Worm (Caenorhabditis elegans) whole organism, L4 larva: Measurements from ENCODE around the gene molo-1.

ENCODE experiments used
- F10B5.3 ChIP-seq: sonication (generic microtip); optimal IDR thresholded peaks from 2 replicates; lab custom pipeline; 2016; ENCODE audit warnings: mild to moderate bottlenecking, missing genetic modification characterization, missing compliant biosample characterization
- F44E2.7 ChIP-seq: fragments of 200-800 bp; sonication (Bioruptor generic); IDR thresholded peaks from 2 replicates; pipeline ENCODE4 v2.1.2; 2022; ENCODE audit warnings: missing genetic modification characterization, missing compliant biosample characterization
- T26A8.4 ChIP-seq: fragments of 200-800 bp; sonication (Bioruptor generic); IDR thresholded peaks from 2 replicates; pipeline ENCODE4 v1.3.6; 2022; ENCODE audit warnings: missing genetic modification characterization, missing compliant biosample characterization
- Y5F2A.4 ChIP-seq: fragments of 200-800 bp; sonication (Bioruptor generic); optimal IDR thresholded peaks from 2 replicates; lab custom pipeline; 2018; ENCODE audit warnings: mild to moderate bottlenecking, missing genetic modification characterization, missing compliant biosample characterization
- aha-1 ChIP-seq: fragments of 150-350 bp; peaks from one replicate; lab custom pipeline; 2014; ENCODE audit warnings: missing biosample characterization, missing genetic modification characterization
- arid-1 ChIP-seq: fragments of 200-800 bp; sonication (Bioruptor generic); conservative IDR thresholded peaks from 2 replicates; pipeline ENCODE4 v1.3.6; 2022; ENCODE audit warnings: missing genetic modification reagents, missing genetic modification characterization, missing compliant biosample characterization
- ceh-20 ChIP-seq: fragments of 200-800 bp; sonication (Bioruptor generic); IDR thresholded peaks from 2 replicates; pipeline ENCODE4 v1.3.6; 2022; ENCODE audit warnings: missing genetic modification reagents, missing genetic modification characterization, missing compliant biosample characterization
- ceh-28 ChIP-seq: fragments of 150-350 bp; optimal IDR thresholded peaks from 2 replicates; lab custom pipeline; 2014; ENCODE audit warnings: missing biosample characterization, missing genetic modification reagents, missing genetic modification characterization
- daf-12 ChIP-seq: fragments of 150-350 bp; optimal IDR thresholded peaks from 2 replicates; lab custom pipeline; 2014; ENCODE audit warnings: missing biosample characterization, missing genetic modification reagents, missing genetic modification characterization
- daf-16 ChIP-seq, 3 experiments: sonication (generic microtip); optimal IDR thresholded peaks; 2 replicates each; lab custom pipeline; 2016 to 2017; ENCODE audit warnings: missing genetic modification characterization in 3 of 3, missing genetic modification reagents in 3 of 3, mild to moderate bottlenecking in 2 of 3, missing compliant biosample characterization in 2 of 3, missing biosample characterization in 1 of 3, moderate library complexity in 1 of 3
- daf-19 ChIP-seq: fragments of 200-800 bp; sonication (Bioruptor generic); conservative IDR thresholded peaks from 2 replicates; pipeline ENCODE4 v1.3.6; 2022; ENCODE audit warnings: missing genetic modification characterization, missing compliant biosample characterization
- dmd-6 ChIP-seq: fragments of 200-800 bp; sonication (Bioruptor generic); IDR thresholded peaks from 2 replicates; pipeline ENCODE4 v1.3.6; 2022; ENCODE audit warnings: missing genetic modification reagents, missing genetic modification characterization, missing compliant biosample characterization
- dve-1 ChIP-seq: sonication (generic microtip); optimal IDR thresholded peaks from 2 replicates; lab custom pipeline; 2017; ENCODE audit warnings: antibody characterized with exemption, mild to moderate bottlenecking, missing genetic modification characterization, missing compliant biosample characterization; ENCODE audit not compliant: insufficient read depth
- egl-27 ChIP-seq: sonication (generic microtip); optimal IDR thresholded peaks from 3 replicates; lab custom pipeline; 2017; ENCODE audit warnings: missing biosample characterization, missing genetic modification reagents, missing genetic modification characterization
- egl-43 ChIP-seq: fragments of 200-800 bp; sonication (Bioruptor generic); IDR thresholded peaks from 2 replicates; pipeline ENCODE4 v1.3.6; 2022; ENCODE audit warnings: missing genetic modification reagents, missing genetic modification characterization, missing compliant biosample characterization
- fos-1 ChIP-seq: fragments of 150-350 bp; optimal IDR thresholded peaks from 2 replicates; lab custom pipeline; 2014; ENCODE audit warnings: missing biosample characterization, missing genetic modification characterization
- gei-8 ChIP-seq: fragments of 200-800 bp; sonication (Bioruptor generic); optimal IDR thresholded peaks from 2 replicates; lab custom pipeline; 2018; ENCODE audit warnings: mild to moderate bottlenecking, missing genetic modification characterization, missing compliant biosample characterization
- hlh-30 ChIP-seq: sonication (generic microtip); optimal IDR thresholded peaks from 2 replicates; lab custom pipeline; 2017; ENCODE audit warnings: antibody characterized with exemption, mild to moderate bottlenecking, missing genetic modification characterization, missing compliant biosample characterization; ENCODE audit not compliant: insufficient read depth
- hmg-1.1 ChIP-seq: fragments of 200-800 bp; sonication (Bioruptor generic); IDR thresholded peaks from 2 replicates; pipeline ENCODE4 v1.3.6; 2022; ENCODE audit warnings: missing genetic modification reagents, missing genetic modification characterization, missing compliant biosample characterization
- lin-13 ChIP-seq: fragments of 150-350 bp; optimal IDR thresholded peaks from 2 replicates; lab custom pipeline; 2014; ENCODE audit warnings: missing biosample characterization, missing genetic modification reagents, missing genetic modification characterization
- lin-15B ChIP-seq: fragments of 150-350 bp; sonication (generic microtip); optimal IDR thresholded peaks from 3 replicates; lab custom pipeline; 2014; ENCODE audit warnings: missing biosample characterization, missing genetic modification characterization
- lin-29 ChIP-seq: fragments of 200-800 bp; sonication (Bioruptor generic); IDR thresholded peaks from 2 replicates; pipeline ENCODE4 v1.3.6; 2022; ENCODE audit warnings: missing genetic modification reagents, missing genetic modification characterization, missing compliant biosample characterization
- lin-39 ChIP-seq: fragments of 150-350 bp; optimal IDR thresholded peaks from 2 replicates; lab custom pipeline; 2014; ENCODE audit warnings: missing biosample characterization, missing genetic modification reagents, missing genetic modification characterization
- lsy-2 ChIP-seq, 2 experiments: fragments of 150-350 bp in 1 of 2; sonication (generic microtip) in 1 of 2; optimal IDR thresholded peaks; 2 replicates each; lab custom pipeline; 2014 to 2017; ENCODE audit warnings: missing biosample characterization in 2 of 2, missing genetic modification characterization in 2 of 2
- madf-5 ChIP-seq, 2 experiments: fragments of 200-800 bp; sonication (Bioruptor generic); IDR thresholded peaks; 2 replicates each; pipeline ENCODE4 v1.3.6; 2022; ENCODE audit warnings: missing compliant biosample characterization in 2 of 2, missing genetic modification characterization in 2 of 2
- mxl-2 ChIP-seq: fragments of 200-800 bp; sonication (Bioruptor generic); conservative IDR thresholded peaks from 2 replicates; pipeline ENCODE4 v1.3.6; 2022; ENCODE audit warnings: missing genetic modification reagents, missing genetic modification characterization, missing compliant biosample characterization
- nhr-10 ChIP-seq: fragments of 150-350 bp; optimal IDR thresholded peaks from 2 replicates; lab custom pipeline; 2014; ENCODE audit warnings: missing biosample characterization, missing genetic modification characterization
- nhr-111 ChIP-seq: fragments of 200-800 bp; sonication (Bioruptor generic); optimal IDR thresholded peaks from 2 replicates; lab custom pipeline; 2018; ENCODE audit warnings: mild to moderate bottlenecking, missing genetic modification characterization, missing compliant biosample characterization
- php-3 ChIP-seq: fragments of 200-800 bp; sonication (Bioruptor generic); IDR thresholded peaks from 2 replicates; pipeline ENCODE4 v1.3.6; 2022; ENCODE audit warnings: missing genetic modification reagents, missing genetic modification characterization, missing compliant biosample characterization
- saeg-2 ChIP-seq: fragments of 200-800 bp; sonication (Bioruptor generic); IDR thresholded peaks from 2 replicates; pipeline ENCODE4 v1.3.6; 2022; ENCODE audit warnings: missing genetic modification reagents, missing genetic modification characterization, missing compliant biosample characterization
- set-16 ChIP-seq: fragments of 200-800 bp; sonication (Bioruptor generic); IDR thresholded peaks from 2 replicates; pipeline ENCODE4 v1.3.6; 2022; ENCODE audit warnings: missing genetic modification reagents, missing genetic modification characterization, missing compliant biosample characterization
- spr-3 ChIP-seq: fragments of 200-800 bp; sonication (Bioruptor generic); optimal IDR thresholded peaks from 2 replicates; lab custom pipeline; 2018; ENCODE audit warnings: mild to moderate bottlenecking, missing genetic modification characterization, missing compliant biosample characterization
- tra-1 ChIP-seq: fragments of 200-800 bp; sonication (Bioruptor generic); IDR thresholded peaks from 2 replicates; pipeline ENCODE4 v1.3.6; 2022; ENCODE audit warnings: missing genetic modification reagents, missing genetic modification characterization, missing compliant biosample characterization
- unc-62 ChIP-seq, 3 experiments: fragments of 150-350 bp in 1 of 3; sonication (generic microtip); optimal IDR thresholded peaks in 2 of 3; peaks in 1 of 3; 1 replicate in 1 of 3; 2 replicates in 2 of 3; lab custom pipeline; 2014 to 2017; ENCODE audit warnings: missing biosample characterization in 3 of 3, missing genetic modification characterization in 3 of 3, missing genetic modification reagents in 3 of 3, missing genotype in 1 of 3
- zag-1 ChIP-seq: fragments of 150-350 bp; optimal IDR thresholded peaks from 2 replicates; lab custom pipeline; 2014; ENCODE audit warnings: missing biosample characterization, missing genetic modification characterization
- zip-2 ChIP-seq: fragments of 150-350 bp; optimal IDR thresholded peaks from 2 replicates; lab custom pipeline; 2014; ENCODE audit warnings: missing biosample characterization, missing genetic modification characterization
- ztf-7 ChIP-seq: fragments of 150-350 bp; optimal IDR thresholded peaks from 2 replicates; lab custom pipeline; 2014; ENCODE audit warnings: missing biosample characterization, missing genetic modification characterization

molo-1 gene

DNA sequence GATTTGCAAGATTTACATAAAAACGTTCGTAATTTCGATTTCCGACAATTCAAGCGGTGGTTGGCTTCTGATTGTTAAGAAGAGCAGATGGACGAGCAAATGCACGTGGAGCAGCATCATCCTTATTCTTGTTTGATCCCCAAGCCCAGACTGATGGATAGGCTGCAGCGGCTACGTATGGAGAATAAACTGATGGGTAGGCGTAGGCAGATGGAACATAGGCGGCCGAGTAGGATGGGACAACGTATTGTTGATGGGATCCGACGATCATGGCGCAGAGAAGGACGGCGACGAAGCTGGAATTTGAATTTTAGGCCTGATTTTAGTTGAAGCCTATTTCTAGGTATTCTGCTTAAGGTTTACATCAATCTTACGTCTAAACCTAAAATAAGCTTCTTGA lies 5.5 kb upstream of the molo-1 start:
- TF ChIP-seq php-3 (GFP tag; lab: Robert Waterston, UW) (no peak), egl-27 (tag; lab: Kevin White, UChicago) (no peak), arid-1 (GFP tag; lab: Robert Waterston, UW) (0 out of 2 replicates have a peak, but pooled peaks have one; percentile 35), egl-43 (GFP tag; lab: Robert Waterston, UW) (peak; percentile 55; the same call in 1 of the 2 replicates), F44E2.7 (GFP tag; lab: Robert Waterston, UW) (no peak)

DNA sequence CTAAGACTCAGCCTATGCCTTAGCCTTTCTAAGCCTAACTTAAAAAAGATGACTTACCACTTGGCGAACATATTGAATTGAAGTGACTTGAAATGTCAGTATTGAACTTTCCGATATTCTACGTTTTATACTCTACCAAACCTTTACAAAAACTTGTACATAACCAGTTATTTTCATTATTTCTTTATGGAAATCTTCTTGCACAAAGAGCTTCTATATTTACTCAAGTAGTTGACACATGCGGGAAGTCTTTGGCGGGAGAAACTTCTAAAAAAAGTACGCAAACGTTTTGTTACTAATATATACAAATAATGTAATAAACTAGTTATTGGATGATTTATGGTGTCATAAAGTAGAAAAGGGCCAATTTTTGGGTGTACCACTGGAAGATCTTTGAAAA lies 5.1 kb upstream of the molo-1 start, which contains the start of gene nspb-12:
nspb-12 (minus strand) TSS at position 101 of the 400 bp plus-strand sequence.
- TF ChIP-seq daf-19 (GFP tag; lab: Robert Waterston, UW), result no peak
- TF ChIP-seq aha-1, result peak; percentile 1

- TF ChIP-seq lin-29 (GFP tag; lab: Robert Waterston, UW) (no peak), madf-5 (GFP tag; IDR thresholded peaks at IDR 0.05; lab: Robert Waterston, UW) (no peak), daf-16 (GFP tag; optimal IDR thresholded peaks at IDR 0.05; lab: Kevin White, UChicago) (no peak), daf-16 (tag; optimal IDR thresholded peaks at IDR 0.05; lab: Kevin White, UChicago) (no peak), daf-12 (no peak), lin-15B (tag; lab: Kevin White, UChicago) (no peak), unc-62 (GFP tag; optimal IDR thresholded peaks at IDR 0.05 in 1 of 2; lab: Kevin White, UChicago) (peak in 1 of 2 experiments; percentile 86), unc-62 (tag; optimal IDR thresholded peaks at IDR 0.05; lab: Kevin White, UChicago) (no peak), saeg-2 (no peak), zag-1 (tag; lab: Kevin White, UChicago) (no peak), lin-39 (no peak), ceh-20 (GFP tag; lab: Robert Waterston, UW) (peak; percentile 48; the same call in 1 of the 2 replicates), F10B5.3 (no peak), T26A8.4 (GFP tag; lab: Robert Waterston, UW) (no peak), set-16 (no peak), ceh-28 (tag; lab: Kevin White, UChicago) (no peak), Y5F2A.4 (GFP tag; lab: Kevin White, UChicago) (no peak), zip-2 (tag; lab: Kevin White, UChicago) (no peak), php-3 (GFP tag; lab: Robert Waterston, UW) (no peak), gei-8 (no peak), nhr-10 (tag; lab: Kevin White, UChicago) (no peak), dmd-6 (GFP tag; lab: Robert Waterston, UW) (no peak), hlh-30 (peak; percentile 10), lin-13 (GFP tag; lab: Kevin White, UChicago) (no peak), mxl-2 (GFP tag; lab: Robert Waterston, UW) (no peak), spr-3 (GFP tag; lab: Kevin White, UChicago) (no peak)
These were observed 2.9 kb upstream of the molo-1 start for ce11 chrIII:5570814-5571443.

DNA sequence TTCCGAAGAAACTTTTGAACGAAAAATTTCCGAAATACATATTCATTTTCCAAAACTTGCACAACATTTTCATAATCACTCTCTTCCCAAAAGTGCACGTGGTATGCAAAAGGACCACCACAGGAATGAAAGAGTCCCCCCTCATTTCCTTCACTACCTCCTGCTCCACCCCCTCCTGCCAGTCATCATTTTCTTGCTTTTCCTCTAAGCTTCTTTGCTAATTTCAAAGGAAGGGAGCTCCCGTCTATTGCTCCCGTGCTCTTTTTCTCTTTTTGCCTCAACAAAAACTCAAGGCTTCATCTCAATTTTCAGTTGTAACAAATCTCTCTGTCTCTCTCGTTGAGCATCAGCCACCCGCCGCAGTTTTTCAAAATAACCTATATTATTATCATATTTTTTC lies 988 bp upstream of the molo-1 start:
- TF ChIP-seq aha-1 (peak; percentile 57), spr-3 (GFP tag; lab: Kevin White, UChicago) (no peak), hmg-1.1 (GFP tag; lab: Robert Waterston, UW) (no peak), unc-62 (GFP tag; optimal IDR thresholded peaks at IDR 0.05 in 1 of 2; lab: Kevin White, UChicago) (no peak), unc-62 (tag; optimal IDR thresholded peaks at IDR 0.05; lab: Kevin White, UChicago) (no peak), fos-1 (tag; lab: Kevin White, UChicago) (no peak), hlh-30 (peak; percentile 52), saeg-2 (no peak)

- peak in 1 of 2 experiments; percentile 29 for TF ChIP-seq unc-62 (GFP tag; optimal IDR thresholded peaks at IDR 0.05 in 1 of 2; lab: Kevin White, UChicago)
- TF ChIP-seq unc-62 (tag; optimal IDR thresholded peaks at IDR 0.05; lab: Kevin White, UChicago), result no peak
- no peak for TF ChIP-seq dve-1 (tag; lab: Kevin White, UChicago)
- peak; percentile 96 for TF ChIP-seq ztf-7 (tag; lab: Kevin White, UChicago)
- no peak for TF ChIP-seq ceh-20 (GFP tag; lab: Robert Waterston, UW)
- TF ChIP-seq nhr-111 (GFP tag; lab: Kevin White, UChicago), result no peak
- TF ChIP-seq lsy-2 (tag; optimal IDR thresholded peaks at IDR 0.05; lab: Kevin White, UChicago), result peak in 1 of 2 experiments; percentile 5
- no peak for TF ChIP-seq tra-1
- peak; percentile 98 for TF ChIP-seq zip-2 (tag; lab: Kevin White, UChicago)
- TF ChIP-seq, all 104 proteins: peak for 4
These were observed 7.3 kb downstream of the molo-1 start, which contains the start of gene F56D2.5 for ce11 chrIII:5581049-5581448. TSS of gene F56D2.5 (minus strand) at chrIII:5581419.
